Fruit fly (Drosophila melanogaster) whole organism, embryonic: ENCODE data around the gene CG32195.

Source experiments
- Adf1 ChIP-seq: fragments of 200-800 bp; sonication (Bioruptor generic); IDR thresholded peaks from 2 replicates; pipeline ENCODE4 v1.3.6; 2022; ENCODE audit warnings: missing biosample characterization, missing genetic modification characterization
- Antp ChIP-seq: fragments of 200-800 bp; sonication (Bioruptor generic); optimal IDR thresholded peaks from 3 replicates; lab custom pipeline; 2016; ENCODE audit warnings: missing biosample characterization, missing genetic modification characterization
- Awh ChIP-seq: fragments of 200-800 bp; sonication (Bioruptor generic); IDR thresholded peaks from 2 replicates; pipeline ENCODE4, ENCODE4 v1.3.6; 2022; ENCODE audit warnings: missing biosample characterization, missing genetic modification characterization
- BEAF-32 ChIP-seq: fragments of 200-800 bp; sonication (Bioruptor generic); optimal IDR thresholded peaks from 3 replicates; lab custom pipeline; 2017; ENCODE audit warnings: missing biosample characterization, missing genetic modification characterization, mild to moderate bottlenecking, moderate library complexity, missing genetic modification reagents
- Bteb2 ChIP-seq: fragments of 200-800 bp; sonication (Bioruptor generic); optimal IDR thresholded peaks from 2 replicates; lab custom pipeline; 2016; ENCODE audit warnings: missing biosample characterization, missing genetic modification characterization
- CG10431 ChIP-seq: fragments of 200-800 bp; sonication (Bioruptor generic); optimal IDR thresholded peaks from 3 replicates; lab custom pipeline; 2018; ENCODE audit warnings: missing biosample characterization, mild to moderate bottlenecking, missing genetic modification characterization
- CG11247 ChIP-seq: fragments of 200-800 bp; sonication (Bioruptor generic); IDR thresholded peaks from 2 replicates; pipeline ENCODE4 v1.3.6; 2022; ENCODE audit warnings: missing biosample characterization, missing genetic modification characterization
- CG11504 ChIP-seq: fragments of 200-800 bp; sonication (Bioruptor generic); optimal IDR thresholded peaks from 3 replicates; lab custom pipeline; 2019; ENCODE audit warnings: missing biosample characterization, mild to moderate bottlenecking, missing genetic modification characterization, moderate library complexity
- CG12236 ChIP-seq: fragments of 200-800 bp; sonication (Bioruptor generic); optimal IDR thresholded peaks from 2 replicates; lab custom pipeline; 2016; ENCODE audit warnings: missing biosample characterization, missing genetic modification characterization
- CG13296 ChIP-seq: fragments of 200-800 bp; sonication (Bioruptor generic); optimal IDR thresholded peaks from 3 replicates; lab custom pipeline; 2018; ENCODE audit warnings: missing biosample characterization, mild to moderate bottlenecking, missing genetic modification characterization
- CG17912 ChIP-seq: fragments of 200-800 bp; sonication (Bioruptor generic); optimal IDR thresholded peaks from 2 replicates; lab custom pipeline; 2018; ENCODE audit warnings: missing biosample characterization, mild to moderate bottlenecking, missing genetic modification characterization
- CG18619 ChIP-seq: fragments of 200-800 bp; sonication (Bioruptor generic); optimal IDR thresholded peaks from 3 replicates; lab custom pipeline; 2017; ENCODE audit warnings: missing biosample characterization, mild to moderate bottlenecking, missing genetic modification characterization
- CG31441 ChIP-seq: fragments of 200-800 bp; sonication (Bioruptor generic); IDR thresholded peaks from 2 replicates; pipeline ENCODE4 v1.3.6; 2022; ENCODE audit warnings: missing biosample characterization, missing genetic modification characterization
- CG32532 ChIP-seq: fragments of 200-800 bp; sonication (Bioruptor generic); IDR thresholded peaks from 2 replicates; pipeline ENCODE4 v1.3.6; 2022; ENCODE audit warnings: missing biosample characterization, missing genetic modification characterization
- CG32772 ChIP-seq: fragments of 200-800 bp; sonication (Bioruptor generic); IDR thresholded peaks from 2 replicates; pipeline ENCODE4 v1.3.6; 2022; ENCODE audit warnings: missing biosample characterization, missing genetic modification characterization
- CG33213 ChIP-seq: fragments of 200-800 bp; sonication (Bioruptor generic); optimal IDR thresholded peaks from 3 replicates; lab custom pipeline; 2016; ENCODE audit warnings: missing biosample characterization, missing genetic modification characterization
- CG4424 ChIP-seq: fragments of 200-800 bp; sonication (Bioruptor generic); optimal IDR thresholded peaks from 3 replicates; lab custom pipeline; 2016; ENCODE audit warnings: missing biosample characterization, missing genetic modification characterization
- CG5245 ChIP-seq: fragments of 200-800 bp; sonication (Bioruptor generic); optimal IDR thresholded peaks from 3 replicates; lab custom pipeline; 2016; ENCODE audit warnings: missing biosample characterization, missing genetic modification characterization
- CG7786 ChIP-seq: fragments of 200-800 bp; sonication (Bioruptor generic); optimal IDR thresholded peaks from 2 replicates; lab custom pipeline; 2016; ENCODE audit warnings: missing biosample characterization, missing genetic modification characterization
- CG9797 ChIP-seq: fragments of 200-800 bp; sonication (Bioruptor generic); optimal IDR thresholded peaks from 3 replicates; lab custom pipeline; 2018; ENCODE audit warnings: missing biosample characterization, mild to moderate bottlenecking, missing genetic modification characterization
- CG9876 ChIP-seq: fragments of 200-800 bp; sonication (Bioruptor generic); optimal IDR thresholded peaks from 2 replicates; lab custom pipeline; 2016; ENCODE audit warnings: missing biosample characterization, missing genetic modification characterization
- D ChIP-seq, 2 experiments: fragments of 200-800 bp in 1 of 2; fragments of >200 bp in 1 of 2; sonication (Bioruptor generic) in 1 of 2; optimal IDR thresholded peaks; 2 replicates in 1 of 2; 3 replicates in 1 of 2; lab custom pipeline; 2017; ENCODE audit warnings: mild to moderate bottlenecking in 1 of 2, missing biosample characterization in 1 of 2, missing genetic modification characterization in 1 of 2, missing genetic modification reagents in 1 of 2
- Dad ChIP-seq: fragments of 200-800 bp; sonication (Bioruptor generic); optimal IDR thresholded peaks from 3 replicates; lab custom pipeline; 2016; ENCODE audit warnings: missing biosample characterization, missing genetic modification characterization
- Dll ChIP-seq: fragments of 200-800 bp; sonication (Bioruptor generic); IDR thresholded peaks from 4 replicates; pipeline ENCODE4 v1.3.6; 2022; ENCODE audit warnings: missing biosample characterization, missing genetic modification characterization; ENCODE audit not compliant: partially characterized antibody
- Dp ChIP-seq: fragments of 200-800 bp; sonication (Bioruptor generic); optimal IDR thresholded peaks from 2 replicates; lab custom pipeline; 2018; ENCODE audit warnings: missing biosample characterization, mild to moderate bottlenecking, missing genetic modification characterization, moderate library complexity
- Elba2 ChIP-seq: fragments of 200-800 bp; sonication (Bioruptor generic); optimal IDR thresholded peaks from 3 replicates; lab custom pipeline; 2016; ENCODE audit warnings: missing biosample characterization, missing genetic modification characterization
- Fer1 ChIP-seq: fragments of 200-800 bp; sonication (Bioruptor generic); optimal IDR thresholded peaks from 2 replicates; lab custom pipeline; 2017; ENCODE audit warnings: missing biosample characterization, mild to moderate bottlenecking, missing genetic modification characterization
- MBD-R2 ChIP-seq: fragments of 200-800 bp; sonication (Bioruptor generic); IDR thresholded peaks from 2 replicates; pipeline ENCODE4 v1.3.6; 2022; ENCODE audit warnings: missing biosample characterization, missing genetic modification characterization
- Mes4 ChIP-seq: fragments of 200-800 bp; sonication (Bioruptor generic); optimal IDR thresholded peaks from 2 replicates; lab custom pipeline; 2016; ENCODE audit warnings: missing biosample characterization, missing genetic modification characterization
- NK7.1 ChIP-seq: fragments of 200-800 bp; sonication (Bioruptor generic); optimal IDR thresholded peaks from 3 replicates; lab custom pipeline; 2016; ENCODE audit warnings: missing biosample characterization, missing genetic modification characterization
- Nf-YC ChIP-seq: fragments of 200-800 bp; optimal IDR thresholded peaks from 3 replicates; lab custom pipeline; 2019; ENCODE audit warnings: missing biosample characterization, mild to moderate bottlenecking, missing genetic modification characterization, moderate library complexity
- YL-1 ChIP-seq: fragments of 200-800 bp; sonication (Bioruptor generic); optimal IDR thresholded peaks from 3 replicates; lab custom pipeline; 2017; ENCODE audit warnings: missing biosample characterization, mild to moderate bottlenecking, missing genetic modification characterization
- abd-A ChIP-seq: fragments of 200-800 bp; sonication (Bioruptor generic); optimal IDR thresholded peaks from 3 replicates; lab custom pipeline; 2019; ENCODE audit warnings: missing biosample characterization, mild to moderate bottlenecking, missing genetic modification characterization, moderate library complexity
- ap ChIP-seq: fragments of 200-800 bp; sonication (Bioruptor generic); IDR thresholded peaks from 2 replicates; pipeline ENCODE4 v1.3.6; 2022; ENCODE audit warnings: missing biosample characterization, missing genetic modification characterization
- bab2 ChIP-seq: fragments of 200-800 bp; sonication (Bioruptor generic); optimal IDR thresholded peaks from 2 replicates; lab custom pipeline; 2016; ENCODE audit warnings: missing biosample characterization, missing genetic modification characterization
- br ChIP-seq: fragments of >200 bp; optimal IDR thresholded peaks from 2 replicates; lab custom pipeline; 2017
- btn ChIP-seq: fragments of 200-800 bp; sonication (Bioruptor generic); optimal IDR thresholded peaks from 2 replicates; lab custom pipeline; 2016; ENCODE audit warnings: missing biosample characterization, missing genetic modification characterization
- chm ChIP-seq: fragments of 200-800 bp; sonication (Bioruptor generic); IDR thresholded peaks from 2 replicates; pipeline ENCODE4 v1.3.6; 2022; ENCODE audit warnings: missing biosample characterization, missing genetic modification characterization
- corto ChIP-seq: fragments of 200-800 bp; sonication (Bioruptor generic); optimal IDR thresholded peaks from 2 replicates; lab custom pipeline; 2016; ENCODE audit warnings: missing biosample characterization, mild to moderate bottlenecking, missing genetic modification characterization, moderate library complexity
- crp ChIP-seq, 2 experiments: fragments of 200-800 bp; sonication (Bioruptor generic); optimal IDR thresholded peaks; 2 replicates in 1 of 2; 3 replicates in 1 of 2; lab custom pipeline; 2017; ENCODE audit warnings: missing biosample characterization in 2 of 2, missing genetic modification characterization in 2 of 2, mild to moderate bottlenecking in 1 of 2, moderate library complexity in 1 of 2
- dpn ChIP-seq, 2 experiments: fragments of 200-800 bp; sonication (Bioruptor generic); optimal IDR thresholded peaks; 3 replicates each; lab custom pipeline; 2016; ENCODE audit warnings: missing biosample characterization in 2 of 2, missing genetic modification characterization in 2 of 2
- fd64A ChIP-seq: fragments of 200-800 bp; sonication (Bioruptor generic); optimal IDR thresholded peaks from 3 replicates; lab custom pipeline; 2018; ENCODE audit warnings: missing biosample characterization, mild to moderate bottlenecking, missing genetic modification characterization
- h ChIP-seq: fragments of >200 bp; optimal IDR thresholded peaks from 2 replicates; lab custom pipeline; 2017
- oc ChIP-seq: fragments of 200-800 bp; sonication (Bioruptor generic); optimal IDR thresholded peaks from 2 replicates; lab custom pipeline; 2018; ENCODE audit warnings: missing biosample characterization, mild to moderate bottlenecking, missing genetic modification characterization, moderate library complexity
- peb ChIP-seq: fragments of 200-800 bp; sonication (Bioruptor generic); IDR thresholded peaks from 2 replicates; pipeline ENCODE4 v1.3.6; 2022; ENCODE audit warnings: missing biosample characterization, missing genetic modification characterization
- pnt ChIP-seq: fragments of 200-800 bp; sonication (Bioruptor generic); optimal IDR thresholded peaks from 3 replicates; lab custom pipeline; 2016; ENCODE audit warnings: missing biosample characterization, missing genetic modification characterization
- sob ChIP-seq: fragments of 200-800 bp; sonication (Bioruptor generic); IDR thresholded peaks from 2 replicates; pipeline ENCODE4 v1.3.6; 2022; ENCODE audit warnings: missing biosample characterization, missing genetic modification characterization
- tap ChIP-seq: fragments of 200-800 bp; optimal IDR thresholded peaks from 3 replicates; lab custom pipeline; 2019; ENCODE audit warnings: missing biosample characterization, mild to moderate bottlenecking, missing genetic modification characterization, moderate library complexity
- tgo ChIP-seq: fragments of 200-800 bp; sonication (Bioruptor generic); IDR thresholded peaks from 3 replicates; pipeline ENCODE4 v1.3.6; 2022; ENCODE audit warnings: missing biosample characterization, missing genetic modification characterization
- tio ChIP-seq: fragments of 200-800 bp; sonication (Bioruptor generic); optimal IDR thresholded peaks from 2 replicates; lab custom pipeline; 2017; ENCODE audit warnings: missing biosample characterization, missing genetic modification characterization, inconsistent platforms
- toy ChIP-seq: fragments of 200-800 bp; sonication (Bioruptor generic); IDR thresholded peaks from 2 replicates; pipeline ENCODE4 v1.3.6; 2022; ENCODE audit warnings: missing biosample characterization, missing genetic modification characterization
- zfh1 ChIP-seq: fragments of 200-800 bp; sonication (Bioruptor generic); IDR thresholded peaks from 3 replicates; pipeline ENCODE4 v1.3.6; 2022; ENCODE audit warnings: missing biosample characterization, missing genetic modification characterization

Gene CG32195

DNA sequence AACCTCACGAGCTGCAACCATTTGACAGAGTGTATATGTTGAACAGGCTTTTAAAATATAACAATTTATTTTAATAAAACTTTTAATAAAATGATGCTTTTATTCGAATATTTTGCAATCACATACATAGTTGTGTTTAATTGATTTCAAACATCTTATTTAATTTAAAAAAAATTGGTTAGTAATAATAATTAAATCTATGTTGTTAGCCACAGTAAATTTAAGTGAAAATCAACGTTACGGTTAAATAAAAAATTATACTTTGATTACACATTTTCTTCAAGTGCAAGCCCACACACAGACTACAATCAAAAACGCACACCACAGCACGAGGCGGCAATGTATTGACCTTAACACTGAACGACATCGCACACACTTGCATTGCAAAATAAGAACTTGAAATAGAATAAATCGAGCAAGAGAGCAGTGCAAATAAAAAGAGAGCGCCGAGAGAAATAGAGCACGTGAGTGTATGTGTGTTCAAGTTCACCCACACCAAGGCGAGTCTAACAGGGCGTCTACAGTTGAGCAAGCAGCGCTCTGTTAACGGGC, 49.7 kb upstream of the CG32195 start (continued):
- TF ChIP-seq D (optimal IDR thresholded peaks at IDR 0.05; lab: Kevin White, UChicago) (no peak), D (GFP tag; optimal IDR thresholded peaks at IDR 0.05; lab: Kevin White, UChicago) (peak; percentile 14), CG17912 (GFP tag; lab: Kevin White, UChicago) (no peak), h (no peak), fd64A (GFP tag; lab: Kevin White, UChicago) (no peak), tgo (GFP tag; lab: Robert Waterston, UW) (no peak), sob (GFP tag; lab: Robert Waterston, UW) (no peak), dpn (GFP tag; optimal IDR thresholded peaks at IDR 0.05; lab: Kevin White, UChicago) (peak in 1 of 2 experiments; percentile 17), tio (GFP tag; lab: Kevin White, UChicago) (no peak), CG13296 (GFP tag; lab: Kevin White, UChicago) (no peak), CG7786 (GFP tag; lab: Kevin White, UChicago) (no peak), CG32772 (GFP tag; lab: Robert Waterston, UW) (no peak), MBD-R2 (GFP tag; lab: Robert Waterston, UW) (no peak), Fer1 (GFP tag; lab: Kevin White, UChicago) (no peak), ap (GFP tag; lab: Robert Waterston, UW) (no peak), tap (no peak), zfh1 (GFP tag; lab: Robert Waterston, UW) (no peak), Dp (GFP tag; lab: Kevin White, UChicago) (no peak), Nf-YC (tag; lab: Kevin White, UChicago) (no peak), corto (GFP tag; lab: Kevin White, UChicago) (peak; percentile 62), pnt (GFP tag; lab: Kevin White, UChicago) (no peak), CG31441 (GFP tag; lab: Robert Waterston, UW) (peak; percentile 55; the same call in 1 of the 2 replicates), toy (GFP tag; lab: Robert Waterston, UW) (no peak), NK7.1 (GFP tag; lab: Kevin White, UChicago) (no peak), CG11247 (GFP tag; lab: Robert Waterston, UW) (no peak), Adf1 (GFP tag; lab: Robert Waterston, UW) (peak; percentile 39; the same call in 1 of the 2 replicates), Antp (no peak), crp (GFP tag; optimal IDR thresholded peaks at IDR 0.05; lab: Kevin White, UChicago) (no peak), oc (tag; lab: Kevin White, UChicago) (no peak), YL-1 (no peak), peb (GFP tag; lab: Robert Waterston, UW) (no peak), CG18619 (GFP tag; lab: Kevin White, UChicago) (no peak), CG32532 (GFP tag; lab: Robert Waterston, UW) (peak; percentile 57; the same call in 1 of the 2 replicates), CG12236 (no peak), br (lab: Kevin White, UChicago) (no peak), Awh (GFP tag; lab: Robert Waterston, UW) (no peak), Bteb2 (GFP tag; lab: Kevin White, UChicago) (no peak), bab2 (GFP tag; lab: Kevin White, UChicago) (no peak), BEAF-32 (GFP tag; lab: Kevin White, UChicago) (no peak), abd-A (tag; lab: Kevin White, UChicago) (no peak), CG10431 (GFP tag; lab: Kevin White, UChicago) (no peak), Dad (GFP tag; lab: Kevin White, UChicago) (no peak), CG5245 (GFP tag; lab: Kevin White, UChicago) (no peak), CG33213 (GFP tag; lab: Kevin White, UChicago) (no peak), CG9876 (no peak), CG4424 (GFP tag; lab: Kevin White, UChicago) (peak; percentile 1), btn (GFP tag; lab: Kevin White, UChicago) (no peak), chm (no peak), Elba2 (GFP tag; lab: Kevin White, UChicago) (no peak), CG11504 (tag; lab: Kevin White, UChicago) (peak; percentile 57), CG9797 (no peak), Mes4 (GFP tag; lab: Kevin White, UChicago) (no peak), Dll (no peak)
